Worm (Caenorhabditis elegans) whole organism, late embryonic: ENCODE measurements around the gene C06E7.2.

ENCODE experiments used
- C08G9.2 ChIP-seq: sonication (generic microtip); optimal IDR thresholded peaks from 2 replicates; lab custom pipeline; 2016; ENCODE audit warnings: mild to moderate bottlenecking, missing genetic modification characterization, moderate library complexity, missing compliant biosample characterization
- ama-1 ChIP-seq: fragments of 150-350 bp; optimal IDR thresholded peaks from 2 replicates; lab custom pipeline; 2014
- ceh-19 ChIP-seq: fragments of 200-800 bp; sonication (Bioruptor generic); optimal IDR thresholded peaks from 2 replicates; lab custom pipeline; 2018; ENCODE audit warnings: mild to moderate bottlenecking, missing genetic modification characterization, missing compliant biosample characterization
- ceh-24 ChIP-seq: sonication (generic microtip); optimal IDR thresholded peaks from 2 replicates; lab custom pipeline; 2016; ENCODE audit warnings: mild to moderate bottlenecking, missing genetic modification characterization, missing compliant biosample characterization
- elt-2 ChIP-seq: sonication (generic microtip); optimal IDR thresholded peaks from 2 replicates; lab custom pipeline; 2016; ENCODE audit warnings: missing genetic modification reagents, missing genetic modification characterization, missing compliant biosample characterization
- hlh-30 ChIP-seq: sonication (generic microtip); optimal IDR thresholded peaks from 2 replicates; lab custom pipeline; 2017; ENCODE audit warnings: antibody characterized with exemption, missing genetic modification characterization, missing compliant biosample characterization; ENCODE audit not compliant: insufficient read depth
- lim-6 ChIP-seq: sonication (generic microtip); optimal IDR thresholded peaks from 2 replicates; lab custom pipeline; 2016; ENCODE audit warnings: missing genetic modification characterization, missing compliant biosample characterization
- lin-11 ChIP-seq: fragments of 200-800 bp; sonication (Bioruptor generic); optimal IDR thresholded peaks from 2 replicates; lab custom pipeline; 2018; ENCODE audit warnings: mild to moderate bottlenecking, missing genetic modification characterization, missing compliant biosample characterization
- rnt-1 ChIP-seq: sonication (generic microtip); optimal IDR thresholded peaks from 2 replicates; lab custom pipeline; 2016; ENCODE audit warnings: missing genetic modification characterization, missing compliant biosample characterization
- sox-2 ChIP-seq: fragments of 200-800 bp; sonication (Bioruptor generic); IDR thresholded peaks from 2 replicates; pipeline ENCODE4 v1.3.6; 2022; ENCODE audit warnings: missing genetic modification reagents, missing genetic modification characterization, missing compliant biosample characterization
- tbx-7 ChIP-seq: sonication (generic microtip); optimal IDR thresholded peaks from 2 replicates; lab custom pipeline; 2016; ENCODE audit warnings: missing genotype, missing genetic modification characterization, missing compliant biosample characterization
- unc-42 ChIP-seq: sonication (generic microtip); optimal IDR thresholded peaks from 2 replicates; lab custom pipeline; 2016; ENCODE audit warnings: missing genotype, missing genetic modification characterization, missing compliant biosample characterization

- TF ChIP-seq sox-2 (GFP tag; lab: Robert Waterston, UW) (no peak), ceh-19 (no peak), hlh-30 (tag; lab: Kevin White, UChicago) (no peak), ceh-24 (tag; lab: Kevin White, UChicago) (no peak), C08G9.2 (tag; lab: Kevin White, UChicago) (no peak), tbx-7 (tag; lab: Kevin White, UChicago) (no peak), lin-11 (tag; lab: Kevin White, UChicago) (no peak), ama-1 (lab: Kevin White, UChicago) (no peak), lim-6 (tag; lab: Kevin White, UChicago) (no peak), unc-42 (tag; lab: Kevin White, UChicago) (no peak), rnt-1 (tag; lab: Kevin White, UChicago) (no peak), elt-2 (tag; lab: Kevin White, UChicago) (no peak)
Measured at ce11 chrIV:5856975-5857374, 17.7 kb downstream of the C06E7.2 start.
